Fruit fly (Drosophila melanogaster) whole organism, embryonic: ENCODE results near the gene SC35.

Source experiments
- Aef1 ChIP-seq: fragments of 200-800 bp; sonication (Bioruptor generic); IDR thresholded peaks from 3 replicates; pipeline ENCODE4 v1.3.6; 2022; ENCODE audit warnings: missing biosample characterization, missing genetic modification characterization
- CG1024 ChIP-seq: fragments of 200-800 bp; sonication (Bioruptor generic); IDR thresholded peaks from 2 replicates; pipeline ENCODE4 v1.3.6; 2022; ENCODE audit warnings: missing biosample characterization, missing genetic modification characterization
- CG10366 ChIP-seq: fragments of 200-800 bp; sonication (Bioruptor generic); IDR thresholded peaks from 2 replicates; pipeline ENCODE4 v1.3.6; 2022; ENCODE audit warnings: missing biosample characterization, missing genetic modification characterization
- CG10431 ChIP-seq: fragments of 200-800 bp; sonication (Bioruptor generic); optimal IDR thresholded peaks from 3 replicates; lab custom pipeline; 2018; ENCODE audit warnings: missing biosample characterization, mild to moderate bottlenecking, missing genetic modification characterization
- CG10543 ChIP-seq: fragments of 200-800 bp; sonication (Bioruptor generic); optimal IDR thresholded peaks from 3 replicates; lab custom pipeline; 2017; ENCODE audit warnings: missing biosample characterization, mild to moderate bottlenecking, missing genetic modification characterization, moderate library complexity
- CG12219 ChIP-seq: fragments of 200-800 bp; sonication (Bioruptor generic); optimal IDR thresholded peaks from 3 replicates; lab custom pipeline; 2018; ENCODE audit warnings: missing biosample characterization, mild to moderate bottlenecking, missing genetic modification characterization
- CG12744 ChIP-seq: fragments of 200-800 bp; sonication (Bioruptor generic); optimal IDR thresholded peaks from 2 replicates; lab custom pipeline; 2016; ENCODE audit warnings: missing biosample characterization, missing genetic modification characterization
- CG15514 ChIP-seq: fragments of 200-800 bp; sonication (Bioruptor generic); optimal IDR thresholded peaks from 3 replicates; lab custom pipeline; 2017; ENCODE audit warnings: missing biosample characterization, missing genetic modification characterization, mild to moderate bottlenecking, moderate library complexity, missing genetic modification reagents
- CG1792 ChIP-seq: fragments of 200-800 bp; sonication (Bioruptor generic); optimal IDR thresholded peaks from 2 replicates; lab custom pipeline; 2016; ENCODE audit warnings: missing biosample characterization, missing genetic modification characterization
- CG2199 ChIP-seq: fragments of 200-800 bp; sonication (Bioruptor generic); IDR thresholded peaks from 3 replicates; pipeline ENCODE4 v1.3.6; 2022; ENCODE audit warnings: missing biosample characterization, missing genetic modification characterization
- CG3163 ChIP-seq: fragments of 200-800 bp; sonication (Bioruptor generic); optimal IDR thresholded peaks from 3 replicates; lab custom pipeline; 2016; ENCODE audit warnings: missing biosample characterization, missing genetic modification characterization
- CG42726 ChIP-seq: fragments of 200-800 bp; sonication (Bioruptor generic); IDR thresholded peaks from 2 replicates; pipeline ENCODE4 v1.3.6; 2022; ENCODE audit warnings: missing biosample characterization, missing genetic modification characterization; ENCODE audit not compliant: partially characterized antibody
- CG4282 ChIP-seq: fragments of 200-800 bp; sonication (Bioruptor generic); optimal IDR thresholded peaks from 2 replicates; lab custom pipeline; 2016; ENCODE audit warnings: missing biosample characterization, missing genetic modification characterization
- CG4617 ChIP-seq: fragments of 200-800 bp; sonication (Bioruptor generic); optimal IDR thresholded peaks from 3 replicates; lab custom pipeline; 2016; ENCODE audit warnings: missing biosample characterization, missing genetic modification characterization, borderline replicate concordance
- CG4854 ChIP-seq: fragments of 200-800 bp; sonication (Bioruptor generic); optimal IDR thresholded peaks from 2 replicates; lab custom pipeline; 2016; ENCODE audit warnings: missing biosample characterization, missing genetic modification characterization, inconsistent platforms
- CG6254 ChIP-seq: fragments of 200-800 bp; sonication (Bioruptor generic); optimal IDR thresholded peaks from 3 replicates; lab custom pipeline; 2017; ENCODE audit warnings: mild to moderate bottlenecking, missing biosample characterization, missing genetic modification reagents, missing genetic modification characterization
- CG6854 ChIP-seq: fragments of 200-800 bp; sonication (Bioruptor generic); optimal IDR thresholded peaks from 3 replicates; lab custom pipeline; 2017; ENCODE audit warnings: missing biosample characterization, mild to moderate bottlenecking, missing genetic modification characterization
- CG8924 ChIP-seq: fragments of 200-800 bp; optimal IDR thresholded peaks from 3 replicates; lab custom pipeline; 2019; ENCODE audit warnings: missing biosample characterization, mild to moderate bottlenecking, missing genetic modification characterization, moderate library complexity
- CG9609 ChIP-seq: fragments of 200-800 bp; sonication (Bioruptor generic); optimal IDR thresholded peaks from 3 replicates; lab custom pipeline; 2016; ENCODE audit warnings: missing biosample characterization, missing genetic modification characterization
- CG9817 ChIP-seq: fragments of 200-800 bp; sonication (Bioruptor generic); optimal IDR thresholded peaks from 2 replicates; lab custom pipeline; 2018; ENCODE audit warnings: missing biosample characterization, mild to moderate bottlenecking, missing genetic modification characterization, moderate library complexity
- Dad ChIP-seq: fragments of 200-800 bp; sonication (Bioruptor generic); optimal IDR thresholded peaks from 3 replicates; lab custom pipeline; 2016; ENCODE audit warnings: missing biosample characterization, missing genetic modification characterization
- Dbx ChIP-seq: fragments of 200-800 bp; sonication (Bioruptor generic); IDR thresholded peaks from 3 replicates; pipeline ENCODE4 v1.3.6; 2022; ENCODE audit warnings: missing biosample characterization, missing genetic modification characterization
- E2f1 ChIP-seq: fragments of 200-800 bp; sonication (Bioruptor generic); IDR thresholded peaks from 2 replicates; pipeline ENCODE4 v1.3.6; 2022; ENCODE audit warnings: missing biosample characterization, missing genetic modification characterization
- Eip74EF ChIP-seq, 2 experiments: fragments of 200-800 bp in 1 of 2; fragments of >200 bp in 1 of 2; sonication (Bioruptor generic) in 1 of 2; optimal IDR thresholded peaks; 2 replicates each; lab custom pipeline; 2017 to 2019; ENCODE audit warnings: missing biosample characterization in 2 of 2, missing genetic modification characterization in 2 of 2, mild to moderate bottlenecking in 1 of 2, moderate library complexity in 1 of 2
- Hand ChIP-seq: fragments of 200-800 bp; sonication (Bioruptor generic); optimal IDR thresholded peaks from 2 replicates; lab custom pipeline; 2017; ENCODE audit warnings: mild to moderate bottlenecking, missing biosample characterization, missing genetic modification reagents, missing genetic modification characterization
- HmgD ChIP-seq: fragments of 200-800 bp; sonication (Bioruptor generic); optimal IDR thresholded peaks from 3 replicates; lab custom pipeline; 2016; ENCODE audit warnings: missing biosample characterization, missing genetic modification characterization
- Myb ChIP-seq: fragments of 200-800 bp; sonication (Bioruptor generic); optimal IDR thresholded peaks from 2 replicates; lab custom pipeline; 2016; ENCODE audit warnings: missing biosample characterization, missing genetic modification characterization
- NC2β ChIP-seq: fragments of 200-800 bp; sonication (Bioruptor generic); optimal IDR thresholded peaks from 2 replicates; lab custom pipeline; 2016; ENCODE audit warnings: missing biosample characterization, missing genetic modification characterization
- Oli ChIP-seq: fragments of 200-800 bp; sonication (Bioruptor generic); optimal IDR thresholded peaks from 2 replicates; lab custom pipeline; 2018; ENCODE audit warnings: missing biosample characterization, mild to moderate bottlenecking, missing genetic modification characterization, moderate library complexity
- PHDP ChIP-seq: fragments of 200-800 bp; sonication (Bioruptor generic); optimal IDR thresholded peaks from 3 replicates; lab custom pipeline; 2018; ENCODE audit warnings: missing biosample characterization, mild to moderate bottlenecking, missing genetic modification characterization, moderate library complexity
- Poxn ChIP-seq: fragments of 200-800 bp; sonication (Bioruptor generic); IDR thresholded peaks from 2 replicates; pipeline ENCODE4 v1.3.6; 2022; ENCODE audit warnings: missing biosample characterization, missing genetic modification characterization
- Tbp ChIP-seq: fragments of >200 bp; optimal IDR thresholded peaks from 2 replicates; lab custom pipeline; 2018; ENCODE audit warnings: missing biosample characterization, missing genetic modification characterization
- abd-A ChIP-seq: fragments of 200-800 bp; sonication (Bioruptor generic); optimal IDR thresholded peaks from 3 replicates; lab custom pipeline; 2019; ENCODE audit warnings: missing biosample characterization, mild to moderate bottlenecking, missing genetic modification characterization, moderate library complexity
- al ChIP-seq: fragments of 200-800 bp; sonication (Bioruptor generic); IDR thresholded peaks from 2 replicates; pipeline ENCODE4 v1.3.6; 2022; ENCODE audit warnings: missing biosample characterization, missing genetic modification characterization
- chm ChIP-seq: fragments of 200-800 bp; sonication (Bioruptor generic); IDR thresholded peaks from 2 replicates; pipeline ENCODE4 v1.3.6; 2022; ENCODE audit warnings: missing biosample characterization, missing genetic modification characterization
- dati ChIP-seq: fragments of 200-800 bp; sonication (Bioruptor generic); IDR thresholded peaks from 2 replicates; pipeline ENCODE4 v1.3.6; 2022; ENCODE audit warnings: missing biosample characterization, missing genetic modification characterization
- exex ChIP-seq: fragments of 200-800 bp; sonication (Bioruptor generic); optimal IDR thresholded peaks from 4 replicates; lab custom pipeline; 2018; ENCODE audit warnings: missing biosample characterization, mild to moderate bottlenecking, missing genetic modification characterization, moderate library complexity
- grn ChIP-seq: fragments of 200-800 bp; sonication (Bioruptor generic); optimal IDR thresholded peaks from 3 replicates; lab custom pipeline; 2017; ENCODE audit warnings: missing biosample characterization, missing genetic modification characterization
- jing ChIP-seq: fragments of 200-800 bp; sonication (Bioruptor generic); optimal IDR thresholded peaks from 2 replicates; lab custom pipeline; 2018; ENCODE audit warnings: missing biosample characterization, mild to moderate bottlenecking, missing genetic modification characterization
- lilli ChIP-seq: fragments of 200-800 bp; sonication (Bioruptor generic); optimal IDR thresholded peaks from 3 replicates; lab custom pipeline; 2016; ENCODE audit warnings: missing biosample characterization, missing genetic modification characterization
- mam ChIP-seq: fragments of 200-800 bp; sonication (Bioruptor generic); optimal IDR thresholded peaks from 3 replicates; lab custom pipeline; 2016; ENCODE audit warnings: missing biosample characterization, missing genetic modification characterization
- nmo ChIP-seq: fragments of 200-800 bp; sonication (Bioruptor generic); optimal IDR thresholded peaks from 2 replicates; lab custom pipeline; 2018; ENCODE audit warnings: missing biosample characterization, mild to moderate bottlenecking, missing genetic modification characterization, moderate library complexity
- pho ChIP-seq: fragments of 200-800 bp; sonication (Bioruptor generic); optimal IDR thresholded peaks from 2 replicates; lab custom pipeline; 2016; ENCODE audit warnings: missing biosample characterization, missing genetic modification characterization
- salm ChIP-seq: fragments of 200-800 bp; sonication (Bioruptor generic); optimal IDR thresholded peaks from 2 replicates; lab custom pipeline; 2018; ENCODE audit warnings: missing biosample characterization, mild to moderate bottlenecking, missing genetic modification characterization
- sc ChIP-seq, 3 experiments: fragments of >200 bp in 2 of 3; fragments of 200-800 bp in 1 of 3; sonication (Bioruptor generic) in 1 of 3; optimal IDR thresholded peaks; 2 replicates in 2 of 3; 3 replicates in 1 of 3; lab custom pipeline; 2017; ENCODE audit warnings: mild to moderate bottlenecking in 1 of 3, missing biosample characterization in 1 of 3, missing genetic modification characterization in 1 of 3, missing genetic modification reagents in 1 of 3
- sd ChIP-seq: fragments of 200-800 bp; sonication (Bioruptor generic); optimal IDR thresholded peaks from 3 replicates; lab custom pipeline; 2018; ENCODE audit warnings: missing biosample characterization, mild to moderate bottlenecking, missing genetic modification characterization, moderate library complexity
- seq ChIP-seq: fragments of 200-800 bp; sonication (Bioruptor generic); IDR thresholded peaks from 2 replicates; pipeline ENCODE4 v1.3.6; 2022; ENCODE audit warnings: missing biosample characterization, missing genetic modification characterization
- sna ChIP-seq: fragments of 200-800 bp; sonication (Bioruptor generic); IDR thresholded peaks from 2 replicates; pipeline ENCODE4 v1.3.6; 2022; ENCODE audit warnings: missing biosample characterization, missing genetic modification characterization; ENCODE audit not compliant: partially characterized antibody
- sqz ChIP-seq: fragments of 200-800 bp; sonication (Bioruptor generic); optimal IDR thresholded peaks from 3 replicates; lab custom pipeline; 2018; ENCODE audit warnings: missing biosample characterization, mild to moderate bottlenecking, missing genetic modification characterization
- yki ChIP-seq: fragments of >200 bp; optimal IDR thresholded peaks from 3 replicates; lab custom pipeline; 2018
- zen ChIP-seq: fragments of 200-800 bp; sonication (Bioruptor generic); optimal IDR thresholded peaks from 3 replicates; lab custom pipeline; 2018; ENCODE audit warnings: missing biosample characterization, mild to moderate bottlenecking, missing genetic modification characterization, moderate library complexity

The SC35 gene

dm6 chr2L:12467673-12468072 is 33.2 kb upstream of the SC35 start (continued):
- TF ChIP-seq Myb (GFP tag; lab: Kevin White, UChicago) (peak; percentile 42), CG9817 (tag; lab: Kevin White, UChicago) (peak; percentile 66), CG10543 (GFP tag; lab: Kevin White, UChicago) (peak; percentile 77), CG15514 (GFP tag; lab: Kevin White, UChicago) (peak; percentile 68), exex (tag; lab: Kevin White, UChicago) (peak; percentile 61), lilli (GFP tag; lab: Kevin White, UChicago) (peak; percentile 85), abd-A (tag; lab: Kevin White, UChicago) (peak; percentile 96), al (peak; percentile 81), CG4617 (GFP tag; lab: Kevin White, UChicago) (no peak), yki (lab: Kevin White, UChicago) (no peak), E2f1 (GFP tag; lab: Robert Waterston, UW) (0 out of 2 replicates have a peak, but pooled peaks have one; percentile 44), salm (tag; lab: Kevin White, UChicago) (no peak), Tbp (GFP tag; lab: Kevin White, UChicago) (no peak), CG12219 (no peak), Hand (GFP tag; lab: Kevin White, UChicago) (peak; percentile 41), jing (no peak), sc (optimal IDR thresholded peaks at IDR 0.05; lab: Kevin White, UChicago) (no peak), sc (GFP tag; optimal IDR thresholded peaks at IDR 0.05; lab: Kevin White, UChicago) (no peak), sqz (GFP tag; lab: Kevin White, UChicago) (peak; percentile 49), CG4854 (GFP tag; lab: Kevin White, UChicago) (peak; percentile 38), nmo (GFP tag; lab: Kevin White, UChicago) (no peak), CG12744 (GFP tag; lab: Kevin White, UChicago) (peak; percentile 20), CG9609 (GFP tag; lab: Kevin White, UChicago) (no peak), CG10366 (0 out of 2 replicates have a peak, but pooled peaks have one; percentile 8), Eip74EF (GFP tag; optimal IDR thresholded peaks at IDR 0.05; lab: Kevin White, UChicago) (no peak), CG2199 (GFP tag; lab: Robert Waterston, UW) (no peak), NC2β (GFP tag; lab: Kevin White, UChicago) (no peak), CG6254 (GFP tag; lab: Kevin White, UChicago) (no peak), Dbx (peak; percentile 81), CG3163 (GFP tag; lab: Kevin White, UChicago) (no peak), CG42726 (GFP tag; lab: Robert Waterston, UW) (no peak), CG4282 (GFP tag; lab: Kevin White, UChicago) (peak; percentile 66), Oli (tag; lab: Kevin White, UChicago) (no peak), chm (GFP tag; lab: Robert Waterston, UW) (no peak; the same call in 1 of the 2 replicates), Aef1 (peak; percentile 40; the same call in 1 of the 3 replicates), sd (peak; percentile 70), CG8924 (peak; percentile 17), CG1024 (GFP tag; lab: Robert Waterston, UW) (no peak), zen (tag; lab: Kevin White, UChicago) (no peak), Poxn (GFP tag; lab: Robert Waterston, UW) (no peak), CG6854 (GFP tag; lab: Kevin White, UChicago) (peak; percentile 14), sna (GFP tag; lab: Robert Waterston, UW) (no peak), mam (GFP tag; lab: Kevin White, UChicago) (peak; percentile 71), PHDP (tag; lab: Kevin White, UChicago) (peak; percentile 54), Dad (peak; percentile 16), pho (GFP tag; lab: Kevin White, UChicago) (peak; percentile 67), CG1792 (GFP tag; lab: Kevin White, UChicago) (peak; percentile 35), seq (peak; percentile 50; the same call in 1 of the 2 replicates), grn (GFP tag; lab: Kevin White, UChicago) (no peak), HmgD (GFP tag; lab: Kevin White, UChicago) (no peak), dati (GFP tag; lab: Robert Waterston, UW) (no peak), CG10431 (no peak)
